Fruit fly (Drosophila melanogaster): ENCODE results near the gene CG16863.
A peak's percentile ranks its signal among the peaks of the same experiment; 100 is the strongest.

CG16863 gene

dm6 chr2L:13835002-13835910 is 44.5 kb downstream of the CG16863 start, which contains the start of the genes mRpS23 and CenG1A (continued):
- TF ChIP-seq Oaz (GFP tag; IDR thresholded peaks at IDR 0.05) (peak; percentile 100), Sry-δ (GFP tag; optimal IDR thresholded peaks at IDR 0.05) (peak; percentile 87), MBD-R2 (GFP tag; IDR thresholded peaks at IDR 0.05) (peak; percentile 100), CG17829 (tag; optimal IDR thresholded peaks at IDR 0.05) (peak; percentile 100), zen (tag; optimal IDR thresholded peaks at IDR 0.05) (peak; percentile 100), CG6765 (GFP tag; optimal IDR thresholded peaks at IDR 0.05) (peak; percentile 100), dm (GFP tag; optimal IDR thresholded peaks at IDR 0.05) (peak; percentile 99), CG17328 (GFP tag; IDR thresholded peaks at IDR 0.05) (peak; percentile 100), NfI (GFP tag; optimal IDR thresholded peaks at IDR 0.05) (peak; percentile 100), H2.0 (GFP tag; IDR thresholded peaks at IDR 0.05) (peak; percentile 100), C15 (GFP tag; IDR thresholded peaks at IDR 0.05) (peak; percentile 100), Max (GFP tag; optimal IDR thresholded peaks at IDR 0.05) (peak; percentile 100), Pdp1 (GFP tag; optimal IDR thresholded peaks at IDR 0.05) (peak; percentile 99 to 100), gcm2 (GFP tag; optimal IDR thresholded peaks at IDR 0.05) (peak; percentile 99), Elba2 (GFP tag; optimal IDR thresholded peaks at IDR 0.05) (peak; percentile 99), trem (tag; optimal IDR thresholded peaks at IDR 0.05) (peak; percentile 98), D (optimal IDR thresholded peaks at IDR 0.05) (no peak), D (GFP tag; optimal IDR thresholded peaks at IDR 0.05) (peak; percentile 99), mld (GFP tag; IDR thresholded peaks at IDR 0.05; ENCODE audit: partially characterized antibody) (peak; percentile 70; the same call in 2 of the 3 replicates), CG6813 (GFP tag; optimal IDR thresholded peaks at IDR 0.05) (peak; percentile 100), sim (GFP tag; IDR thresholded peaks at IDR 0.05) (peak; percentile 100), Chrac-16 (GFP tag; optimal IDR thresholded peaks at IDR 0.05) (peak; percentile 100), nom (GFP tag; optimal IDR thresholded peaks at IDR 0.05) (peak; percentile 99), Sox102F (GFP tag; optimal IDR thresholded peaks at IDR 0.05) (peak; percentile 100), jumu (GFP tag; optimal IDR thresholded peaks at IDR 0.05) (peak; percentile 100), CG12942 (GFP tag; optimal IDR thresholded peaks at IDR 0.05) (peak; percentile 100), Six4 (GFP tag; optimal IDR thresholded peaks at IDR 0.05) (peak; percentile 100), CG3838 (GFP tag; optimal IDR thresholded peaks at IDR 0.05) (peak; percentile 99), mam (GFP tag; optimal IDR thresholded peaks at IDR 0.05) (peak; percentile 100), CG3726 (GFP tag; IDR thresholded peaks at IDR 0.05) (peak; percentile 100), Blimp-1 (GFP tag; optimal IDR thresholded peaks at IDR 0.05) (peak; percentile 99), CG1647 (GFP tag; optimal IDR thresholded peaks at IDR 0.05) (peak; percentile 99), CG17186 (GFP tag; optimal IDR thresholded peaks at IDR 0.05) (peak; percentile 98), CG10267 (tag; optimal IDR thresholded peaks at IDR 0.05) (peak; percentile 99), E2f1 (GFP tag; IDR thresholded peaks at IDR 0.05) (peak; percentile 100), sqz (GFP tag; optimal IDR thresholded peaks at IDR 0.05) (peak; percentile 99), CG12744 (GFP tag; optimal IDR thresholded peaks at IDR 0.05) (peak; percentile 100), Lim3 (GFP tag; IDR thresholded peaks at IDR 0.05) (peak; percentile 99), cas (GFP tag; IDR thresholded peaks at IDR 0.05) (peak; percentile 100), CG2116 (GFP tag; optimal IDR thresholded peaks at IDR 0.05) (peak; percentile 95), org-1 (GFP tag; optimal IDR thresholded peaks at IDR 0.05) (peak; percentile 100), ind (GFP tag; optimal IDR thresholded peaks at IDR 0.05) (peak; percentile 100), bcd (GFP tag; optimal IDR thresholded peaks at IDR 0.05) (peak; percentile 100), pros (GFP tag; optimal IDR thresholded peaks at IDR 0.05) (peak; percentile 80), NC2β (GFP tag; optimal IDR thresholded peaks at IDR 0.05) (peak; percentile 100), CG2202 (tag; optimal IDR thresholded peaks at IDR 0.05) (peak; percentile 99), Sox100B (GFP tag; optimal IDR thresholded peaks at IDR 0.05) (peak; percentile 99), rib (GFP tag; IDR thresholded peaks at IDR 0.05) (peak; percentile 100), Fer1 (GFP tag; optimal IDR thresholded peaks at IDR 0.05) (peak; percentile 100)

All from whole organism, embryonic.